Worm (Caenorhabditis elegans) whole organism, young adult: ENCODE data around the gene tbc-6.
A peak's percentile ranks its signal among the peaks of the same experiment; 100 is the strongest.

ENCODE experiments used
- C06A6.2 ChIP-seq: fragments of 200-800 bp; sonication (Bioruptor generic); conservative IDR thresholded peaks from 2 replicates; pipeline ENCODE4 v1.3.6; 2022; ENCODE audit warnings: missing genetic modification characterization, missing compliant biosample characterization
- C17E4.6 ChIP-seq: fragments of 200-800 bp; sonication (Bioruptor generic); IDR thresholded peaks from 2 replicates; pipeline ENCODE4 v1.3.6; 2022; ENCODE audit warnings: missing genetic modification reagents, missing genetic modification characterization, missing compliant biosample characterization
- F10E7.11 ChIP-seq: sonication (generic microtip); optimal IDR thresholded peaks from 2 replicates; lab custom pipeline; 2017; ENCODE audit warnings: mild to moderate bottlenecking, missing genetic modification characterization, moderate library complexity, missing compliant biosample characterization
- F37B4.10 ChIP-seq: fragments of 200-800 bp; sonication (Bioruptor generic); IDR thresholded peaks from 2 replicates; pipeline ENCODE4 v1.3.6; 2022; ENCODE audit warnings: missing genetic modification characterization, missing compliant biosample characterization
- F52B5.7 ChIP-seq: sonication (generic microtip); optimal IDR thresholded peaks from 2 replicates; lab custom pipeline; 2016; ENCODE audit warnings: mild to moderate bottlenecking, missing genetic modification characterization, missing compliant biosample characterization
- T07F8.4 ChIP-seq: sonication (generic microtip); optimal IDR thresholded peaks from 2 replicates; lab custom pipeline; 2016; ENCODE audit warnings: mild to moderate bottlenecking, missing genetic modification characterization, moderate library complexity, missing compliant biosample characterization
- Y67H2A.10 ChIP-seq: fragments of 200-800 bp; sonication (Bioruptor generic); conservative IDR thresholded peaks from 2 replicates; pipeline ENCODE4 v1.3.6; 2022; ENCODE audit warnings: missing genetic modification reagents, missing genetic modification characterization, missing compliant biosample characterization
- Y95B8A.8 ChIP-seq: fragments of 200-800 bp; sonication (Bioruptor generic); IDR thresholded peaks from 2 replicates; pipeline ENCODE4 v1.3.6; 2022; ENCODE audit warnings: missing genetic modification reagents, missing genetic modification characterization, missing compliant biosample characterization
- aptf-2 ChIP-seq: fragments of 200-800 bp; sonication (Bioruptor generic); conservative IDR thresholded peaks from 2 replicates; pipeline ENCODE4 v1.3.6; 2022; ENCODE audit warnings: missing genetic modification reagents, missing genetic modification characterization, missing compliant biosample characterization
- cebp-1 ChIP-seq, 2 experiments: fragments of 200-800 bp in 1 of 2; sonication (Bioruptor generic) in 1 of 2; sonication (generic microtip) in 1 of 2; IDR thresholded peaks in 1 of 2; optimal IDR thresholded peaks in 1 of 2; 2 replicates each; pipeline versions ENCODE4 v1.3.6 to Lab custom; 2017 to 2022; ENCODE audit warnings: missing compliant biosample characterization in 2 of 2, missing genetic modification characterization in 2 of 2, mild to moderate bottlenecking in 1 of 2, missing genetic modification reagents in 1 of 2, moderate library complexity in 1 of 2
- dox-1 ChIP-seq: fragments of 200-800 bp; sonication (Bioruptor generic); IDR thresholded peaks from 2 replicates; pipeline ENCODE4 v1.3.6; 2022; ENCODE audit warnings: missing genetic modification reagents, missing genetic modification characterization, missing compliant biosample characterization
- dpl-1 ChIP-seq: fragments of 150-350 bp; optimal IDR thresholded peaks from 2 replicates; lab custom pipeline; 2014; ENCODE audit warnings: missing biosample characterization, missing genetic modification reagents, missing genetic modification characterization
- egl-18 ChIP-seq: fragments of 200-800 bp; sonication (Bioruptor generic); IDR thresholded peaks from 2 replicates; pipeline ENCODE4 v1.3.6; 2022; ENCODE audit warnings: missing genetic modification reagents, missing genetic modification characterization, missing compliant biosample characterization
- egl-44 ChIP-seq: fragments of 200-800 bp; sonication (Bioruptor generic); IDR thresholded peaks from 2 replicates; pipeline ENCODE4 v1.3.6; 2022; ENCODE audit warnings: missing genetic modification reagents, missing genetic modification characterization, missing compliant biosample characterization
- egrh-3 ChIP-seq: fragments of 200-800 bp; sonication (Bioruptor generic); IDR thresholded peaks from 2 replicates; pipeline ENCODE4 v1.3.6; 2022; ENCODE audit warnings: missing genetic modification reagents, missing genetic modification characterization, missing compliant biosample characterization
- hlh-12 ChIP-seq: sonication (generic microtip); optimal IDR thresholded peaks from 2 replicates; lab custom pipeline; 2016; ENCODE audit warnings: missing genetic modification characterization, missing compliant biosample characterization
- hlh-26 ChIP-seq: fragments of 200-800 bp; sonication (Bioruptor generic); conservative IDR thresholded peaks from 2 replicates; pipeline ENCODE4 v1.3.6; 2022; ENCODE audit warnings: missing genetic modification reagents, missing genetic modification characterization, missing compliant biosample characterization
- hmg-1.2 ChIP-seq: fragments of 200-800 bp; sonication (Bioruptor generic); IDR thresholded peaks from 2 replicates; pipeline ENCODE4 v1.3.6; 2022; ENCODE audit warnings: missing genetic modification reagents, missing genetic modification characterization, missing compliant biosample characterization
- hsf-1 ChIP-seq: fragments of 200-800 bp; sonication (Bioruptor generic); IDR thresholded peaks from 2 replicates; pipeline ENCODE4 v1.3.6; 2022; ENCODE audit warnings: missing genetic modification reagents, missing genetic modification characterization, missing compliant biosample characterization
- let-526 ChIP-seq: fragments of 200-800 bp; sonication (Bioruptor generic); IDR thresholded peaks from 2 replicates; pipeline ENCODE4 v1.3.6; 2022; ENCODE audit warnings: missing genetic modification reagents, missing genetic modification characterization, missing compliant biosample characterization
- lin-54 ChIP-seq: fragments of 200-800 bp; sonication (Bioruptor generic); optimal IDR thresholded peaks from 2 replicates; lab custom pipeline; 2018; ENCODE audit warnings: mild to moderate bottlenecking, missing genetic modification characterization, missing compliant biosample characterization
- lsl-1 ChIP-seq: fragments of 200-800 bp; sonication (Bioruptor generic); optimal IDR thresholded peaks from 2 replicates; lab custom pipeline; 2018; ENCODE audit warnings: mild to moderate bottlenecking, missing genetic modification characterization, moderate library complexity, missing compliant biosample characterization
- madf-3 ChIP-seq: fragments of 200-800 bp; sonication (Bioruptor generic); IDR thresholded peaks from 2 replicates; pipeline ENCODE4 v1.3.6; 2022; ENCODE audit warnings: missing genetic modification reagents, missing genetic modification characterization, missing compliant biosample characterization
- nhr-179 ChIP-seq: sonication (generic microtip); optimal IDR thresholded peaks from 2 replicates; lab custom pipeline; 2016; ENCODE audit warnings: mild to moderate bottlenecking, missing genetic modification characterization, missing compliant biosample characterization
- nhr-80 ChIP-seq: sonication (generic microtip); optimal IDR thresholded peaks from 2 replicates; lab custom pipeline; 2016; ENCODE audit warnings: missing genetic modification characterization, missing compliant biosample characterization
- pbrm-1 ChIP-seq: fragments of 200-800 bp; sonication (Bioruptor generic); IDR thresholded peaks from 2 replicates; pipeline ENCODE4 v1.3.6; 2022; ENCODE audit warnings: missing genetic modification reagents, missing genetic modification characterization, missing compliant biosample characterization
- snpc-4 ChIP-seq, 5 experiments: fragments of 150-350 bp in 1 of 5; sonication (generic microtip) in 4 of 5; optimal IDR thresholded peaks; 2 replicates each; lab custom pipeline; 2014 to 2018; ENCODE audit warnings: missing genetic modification characterization in 5 of 5, missing biosample characterization in 3 of 5, antibody characterized with exemption in 2 of 5, mild to moderate bottlenecking in 2 of 5, missing compliant biosample characterization in 2 of 5, missing genotype in 2 of 5, moderate library complexity in 2 of 5, missing genetic modification reagents in 1 of 5
- unc-62 ChIP-seq: fragments of 150-350 bp; optimal IDR thresholded peaks from 2 replicates; lab custom pipeline; 2014; ENCODE audit warnings: missing biosample characterization, missing genetic modification reagents, missing genetic modification characterization
- zfh-2 ChIP-seq: fragments of 200-800 bp; sonication (Bioruptor generic); conservative IDR thresholded peaks from 2 replicates; pipeline ENCODE4 v1.3.6; 2022; ENCODE audit warnings: missing genetic modification reagents, missing genetic modification characterization, missing compliant biosample characterization

tbc-6 gene

ce11 chrII:6828073-6828900 lies 19.6 kb upstream of the tbc-6 start (continued):
- TF ChIP-seq egl-18 (no peak), hlh-26 (GFP tag; lab: Robert Waterston, UW) (no peak), dox-1 (GFP tag; lab: Robert Waterston, UW) (no peak), let-526 (GFP tag; lab: Robert Waterston, UW) (no peak), lin-54 (GFP tag; lab: Kevin White, UChicago) (no peak), egl-44 (GFP tag; lab: Robert Waterston, UW) (no peak), F37B4.10 (GFP tag; lab: Robert Waterston, UW) (0 out of 2 replicates have a peak, but pooled peaks have one; percentile 76), pbrm-1 (GFP tag; lab: Robert Waterston, UW) (0 out of 2 replicates have a peak, but pooled peaks have one; percentile 20), Y67H2A.10 (GFP tag; lab: Robert Waterston, UW) (no peak), lsl-1 (GFP tag; lab: Kevin White, UChicago) (no peak), Y95B8A.8 (no peak), zfh-2 (GFP tag; lab: Robert Waterston, UW) (peak; percentile 84), C06A6.2 (GFP tag; lab: Robert Waterston, UW) (no peak), T07F8.4 (tag; lab: Kevin White, UChicago) (no peak), hlh-12 (no peak), nhr-80 (tag; lab: Kevin White, UChicago) (no peak), aptf-2 (GFP tag; lab: Robert Waterston, UW) (no peak), dpl-1 (no peak)

ce11 chrII:6829108-6829507 lies 18.8 kb upstream of the tbc-6 start:
- TF ChIP-seq hsf-1 = no peak
- peak; percentile 74 for TF ChIP-seq nhr-80 (tag; lab: Kevin White, UChicago)
- no peak for TF ChIP-seq pbrm-1 (GFP tag; lab: Robert Waterston, UW)
- TF ChIP-seq snpc-4 (GFP tag; optimal IDR thresholded peaks at IDR 0.05; lab: Kevin White, UChicago) = no peak
- peak in 1 of 4 experiments; percentile 2 for TF ChIP-seq snpc-4 (tag; optimal IDR thresholded peaks at IDR 0.05; lab: Kevin White, UChicago)
- no peak for TF ChIP-seq egrh-3
- TF ChIP-seq C17E4.6 (GFP tag; lab: Robert Waterston, UW) = no peak
- TF ChIP-seq dox-1 (GFP tag; lab: Robert Waterston, UW) = 0 out of 2 replicates have a peak, but pooled peaks have one; percentile 22
- TF ChIP-seq hmg-1.2 (GFP tag; lab: Robert Waterston, UW) = peak; percentile 49; the same call in 1 of the 2 replicates
- peak; percentile 79 for TF ChIP-seq unc-62 (GFP tag; lab: Kevin White, UChicago)
- no peak for TF ChIP-seq cebp-1 (GFP tag; IDR thresholded peaks at IDR 0.05; lab: Robert Waterston, UW)
- peak; percentile 62 for TF ChIP-seq cebp-1 (tag; optimal IDR thresholded peaks at IDR 0.05; lab: Kevin White, UChicago)
- TF ChIP-seq dpl-1 = no peak
- TF ChIP-seq F10E7.11 = no peak

- TF ChIP-seq nhr-179 (tag; lab: Kevin White, UChicago) (no peak), dox-1 (GFP tag; lab: Robert Waterston, UW) (0 out of 2 replicates have a peak, but pooled peaks have one; percentile 18)
These were observed 17.9 kb upstream of the tbc-6 start for ce11 chrII:6830012-6830411.

ce11 chrII:6830923-6831322 lies 17.0 kb upstream of the tbc-6 start:
- TF ChIP-seq F52B5.7 (tag; lab: Kevin White, UChicago) (no peak), madf-3 (GFP tag; lab: Robert Waterston, UW) (0 out of 2 replicates have a peak, but pooled peaks have one; percentile 10)
